Worm (Caenorhabditis elegans) whole organism, late embryonic: Measurements from ENCODE around the gene clec-36.

ENCODE experiments used
- C08G9.2 ChIP-seq: sonication (generic microtip); optimal IDR thresholded peaks from 2 replicates; lab custom pipeline; 2016; ENCODE audit warnings: mild to moderate bottlenecking, missing genetic modification characterization, moderate library complexity, missing compliant biosample characterization
- K02D7.2 ChIP-seq: sonication (generic microtip); optimal IDR thresholded peaks from 2 replicates; lab custom pipeline; 2017; ENCODE audit warnings: mild to moderate bottlenecking, missing genetic modification characterization, missing compliant biosample characterization
- T23F11.4 ChIP-seq: fragments of 200-800 bp; sonication (Bioruptor generic); optimal IDR thresholded peaks from 2 replicates; lab custom pipeline; 2018; ENCODE audit warnings: mild to moderate bottlenecking, missing genetic modification characterization, missing compliant biosample characterization
- Y22D7AL.16 ChIP-seq: sonication (generic microtip); optimal IDR thresholded peaks from 2 replicates; lab custom pipeline; 2016; ENCODE audit warnings: missing genetic modification characterization, missing compliant biosample characterization
- ahr-1 ChIP-seq: sonication (generic microtip); optimal IDR thresholded peaks from 2 replicates; lab custom pipeline; 2016; ENCODE audit warnings: missing genetic modification characterization, missing compliant biosample characterization
- ceh-19 ChIP-seq: fragments of 200-800 bp; sonication (Bioruptor generic); optimal IDR thresholded peaks from 2 replicates; lab custom pipeline; 2018; ENCODE audit warnings: mild to moderate bottlenecking, missing genetic modification characterization, missing compliant biosample characterization
- ceh-2 ChIP-seq: sonication (generic microtip); optimal IDR thresholded peaks from 2 replicates; lab custom pipeline; 2016; ENCODE audit warnings: missing genotype, missing genetic modification characterization, missing compliant biosample characterization
- ceh-22 ChIP-seq: sonication (generic microtip); optimal IDR thresholded peaks from 2 replicates; lab custom pipeline; 2017; ENCODE audit warnings: missing biosample characterization, missing genetic modification characterization
- ceh-24 ChIP-seq: sonication (generic microtip); optimal IDR thresholded peaks from 2 replicates; lab custom pipeline; 2016; ENCODE audit warnings: mild to moderate bottlenecking, missing genetic modification characterization, missing compliant biosample characterization
- ceh-30 ChIP-seq: fragments of 150-350 bp; optimal IDR thresholded peaks from 2 replicates; lab custom pipeline; 2014; ENCODE audit warnings: missing biosample characterization, missing genetic modification characterization
- ceh-31 ChIP-seq: sonication (generic microtip); optimal IDR thresholded peaks from 2 replicates; lab custom pipeline; 2016; ENCODE audit warnings: missing genetic modification characterization, missing compliant biosample characterization
- ceh-34 ChIP-seq: sonication (generic microtip); optimal IDR thresholded peaks from 2 replicates; lab custom pipeline; 2016; ENCODE audit warnings: mild to moderate bottlenecking, missing genetic modification characterization, missing compliant biosample characterization
- ceh-45 ChIP-seq: fragments of 200-800 bp; sonication (Bioruptor generic); IDR thresholded peaks from 2 replicates; pipeline ENCODE4 v1.3.6; 2022; ENCODE audit warnings: missing genetic modification reagents, missing genetic modification characterization, missing compliant biosample characterization
- ceh-48 ChIP-seq: sonication (generic microtip); optimal IDR thresholded peaks from 2 replicates; lab custom pipeline; 2016; ENCODE audit warnings: missing genetic modification characterization, inconsistent platforms, missing compliant biosample characterization
- ceh-6 ChIP-seq: fragments of 200-800 bp; sonication (Bioruptor generic); optimal IDR thresholded peaks from 2 replicates; lab custom pipeline; 2018; ENCODE audit warnings: mild to moderate bottlenecking, missing genetic modification characterization, missing compliant biosample characterization
- che-1 ChIP-seq: sonication (generic microtip); optimal IDR thresholded peaks from 2 replicates; lab custom pipeline; 2016; ENCODE audit warnings: mild to moderate bottlenecking, missing genetic modification characterization, missing compliant biosample characterization
- dve-1 ChIP-seq: sonication (generic microtip); optimal IDR thresholded peaks from 2 replicates; lab custom pipeline; 2017; ENCODE audit warnings: antibody characterized with exemption, mild to moderate bottlenecking, missing genetic modification characterization, missing compliant biosample characterization
- elt-4 ChIP-seq: sonication (generic microtip); optimal IDR thresholded peaks from 2 replicates; lab custom pipeline; 2016; ENCODE audit warnings: missing genetic modification characterization, missing compliant biosample characterization
- eyg-1 ChIP-seq: sonication (generic microtip); optimal IDR thresholded peaks from 2 replicates; lab custom pipeline; 2016; ENCODE audit warnings: missing genotype, missing genetic modification characterization, missing compliant biosample characterization
- fax-1 ChIP-seq: sonication (generic microtip); optimal IDR thresholded peaks from 2 replicates; lab custom pipeline; 2016; ENCODE audit warnings: missing genotype, missing genetic modification characterization, missing compliant biosample characterization
- fkh-10 ChIP-seq: fragments of 150-350 bp; optimal IDR thresholded peaks from 2 replicates; lab custom pipeline; 2014; ENCODE audit warnings: missing biosample characterization, missing genetic modification reagents, missing genetic modification characterization
- fkh-6 ChIP-seq: sonication (generic microtip); optimal IDR thresholded peaks from 2 replicates; lab custom pipeline; 2016; ENCODE audit warnings: missing genetic modification characterization, missing compliant biosample characterization
- hlh-13 ChIP-seq: fragments of 200-800 bp; sonication (Bioruptor generic); optimal IDR thresholded peaks from 2 replicates; lab custom pipeline; 2018; ENCODE audit warnings: mild to moderate bottlenecking, missing genetic modification characterization, missing compliant biosample characterization
- hlh-15 ChIP-seq: sonication (generic microtip); optimal IDR thresholded peaks from 2 replicates; lab custom pipeline; 2016; ENCODE audit warnings: missing genetic modification characterization, missing compliant biosample characterization
- hlh-30 ChIP-seq: sonication (generic microtip); optimal IDR thresholded peaks from 2 replicates; lab custom pipeline; 2017; ENCODE audit warnings: antibody characterized with exemption, missing genetic modification characterization, missing compliant biosample characterization; ENCODE audit not compliant: insufficient read depth
- hlh-6 ChIP-seq: sonication (generic microtip); optimal IDR thresholded peaks from 2 replicates; lab custom pipeline; 2016; ENCODE audit warnings: missing genotype, missing genetic modification characterization, missing compliant biosample characterization
- hlh-8 ChIP-seq: sonication (generic microtip); optimal IDR thresholded peaks from 2 replicates; lab custom pipeline; 2016; ENCODE audit warnings: missing genotype, missing genetic modification characterization, missing compliant biosample characterization
- madf-2 ChIP-seq: sonication (generic microtip); optimal IDR thresholded peaks from 2 replicates; lab custom pipeline; 2017; ENCODE audit warnings: missing genetic modification characterization, missing compliant biosample characterization
- nhr-11 ChIP-seq: fragments of 150-350 bp; optimal IDR thresholded peaks from 2 replicates; lab custom pipeline; 2014; ENCODE audit warnings: missing biosample characterization, missing genetic modification characterization
- nhr-232 ChIP-seq: sonication (generic microtip); optimal IDR thresholded peaks from 2 replicates; lab custom pipeline; 2016; ENCODE audit warnings: missing genetic modification characterization, missing compliant biosample characterization
- odd-2 ChIP-seq: sonication (generic microtip); optimal IDR thresholded peaks from 2 replicates; lab custom pipeline; 2017; ENCODE audit warnings: antibody characterized with exemption, mild to moderate bottlenecking, missing genetic modification characterization, missing compliant biosample characterization
- pax-1 ChIP-seq: fragments of 150-350 bp; optimal IDR thresholded peaks from 2 replicates; lab custom pipeline; 2014; ENCODE audit warnings: missing biosample characterization, missing genetic modification characterization
- pha-4 ChIP-seq: fragments of 150-350 bp; optimal IDR thresholded peaks from 2 replicates; lab custom pipeline; 2018; ENCODE audit warnings: missing biosample characterization, missing genetic modification reagents, missing genetic modification characterization
- pros-1 ChIP-seq: fragments of 150-350 bp; optimal IDR thresholded peaks from 2 replicates; lab custom pipeline; 2014; ENCODE audit warnings: missing biosample characterization, missing genetic modification reagents, missing genetic modification characterization
- rnt-1 ChIP-seq: sonication (generic microtip); optimal IDR thresholded peaks from 2 replicates; lab custom pipeline; 2016; ENCODE audit warnings: missing genetic modification characterization, missing compliant biosample characterization
- sdc-2 ChIP-seq: sonication (generic microtip); optimal IDR thresholded peaks from 2 replicates; lab custom pipeline; 2016; ENCODE audit warnings: missing genotype, missing genetic modification characterization, missing compliant biosample characterization
- syd-9 ChIP-seq: sonication (generic microtip); optimal IDR thresholded peaks from 2 replicates; lab custom pipeline; 2016; ENCODE audit warnings: mild to moderate bottlenecking, missing genetic modification characterization, moderate library complexity, missing compliant biosample characterization
- ttx-3 ChIP-seq: sonication (generic microtip); optimal IDR thresholded peaks from 2 replicates; lab custom pipeline; 2016; ENCODE audit warnings: missing genetic modification reagents, missing genetic modification characterization, missing compliant biosample characterization
- unc-3 ChIP-seq, 2 experiments: fragments of 200-800 bp in 1 of 2; sonication (Bioruptor generic) in 1 of 2; sonication (generic microtip) in 1 of 2; conservative IDR thresholded peaks in 1 of 2; optimal IDR thresholded peaks in 1 of 2; 2 replicates each; pipeline versions ENCODE4 v1.3.6 to Lab custom; 2016 to 2022; ENCODE audit warnings: missing compliant biosample characterization in 2 of 2, missing genetic modification characterization in 2 of 2, missing genetic modification reagents in 1 of 2
- unc-42 ChIP-seq: sonication (generic microtip); optimal IDR thresholded peaks from 2 replicates; lab custom pipeline; 2016; ENCODE audit warnings: missing genotype, missing genetic modification characterization, missing compliant biosample characterization
- unc-55 ChIP-seq: sonication (generic microtip); optimal IDR thresholded peaks from 2 replicates; lab custom pipeline; 2017; ENCODE audit warnings: missing biosample characterization, missing genetic modification reagents, missing genetic modification characterization

The clec-36 gene

ce11 chrV:16882260-16882918, 34.0 kb upstream of the clec-36 start, which contains the start of the genes F09C6.11 and F09C6.12:
F09C6.11 (minus strand) TSS chrV:16882310.
F09C6.12 (plus strand) TSS chrV:16882868.
- no peak for TF ChIP-seq pha-4 (tag; lab: Kevin White, UChicago)
- no peak for TF ChIP-seq hlh-13 (GFP tag; lab: Kevin White, UChicago)
- no peak for TF ChIP-seq odd-2 (tag; lab: Kevin White, UChicago)
- TF ChIP-seq che-1: no peak
- no peak for TF ChIP-seq ceh-2 (tag; lab: Kevin White, UChicago)
- no peak for TF ChIP-seq pros-1 (tag; lab: Kevin White, UChicago)
- TF ChIP-seq dve-1 (tag; lab: Kevin White, UChicago): no peak
- no peak for TF ChIP-seq hlh-6 (tag; lab: Kevin White, UChicago)
- no peak for TF ChIP-seq pax-1 (tag; lab: Kevin White, UChicago)
- TF ChIP-seq fkh-6 (tag; lab: Kevin White, UChicago): no peak
- TF ChIP-seq unc-42 (tag; lab: Kevin White, UChicago): no peak
- TF ChIP-seq rnt-1 (tag; lab: Kevin White, UChicago): no peak
- TF ChIP-seq, all 69 proteins: peak for 0

- TF ChIP-seq ttx-3 (tag; lab: Kevin White, UChicago) (no peak), hlh-8 (tag; lab: Kevin White, UChicago) (no peak), hlh-13 (GFP tag; lab: Kevin White, UChicago) (no peak), K02D7.2 (tag; lab: Kevin White, UChicago) (no peak), ceh-6 (GFP tag; lab: Kevin White, UChicago) (no peak), ceh-34 (tag; lab: Kevin White, UChicago) (no peak), unc-3 (GFP tag; conservative IDR thresholded peaks at IDR 0.05; lab: Robert Waterston, UW) (no peak), unc-3 (tag; optimal IDR thresholded peaks at IDR 0.05; lab: Kevin White, UChicago) (no peak), T23F11.4 (GFP tag; lab: Kevin White, UChicago) (no peak), eyg-1 (no peak), ahr-1 (tag; lab: Kevin White, UChicago) (no peak), ceh-22 (tag; lab: Kevin White, UChicago) (no peak), ceh-31 (tag; lab: Kevin White, UChicago) (no peak), syd-9 (tag; lab: Kevin White, UChicago) (no peak), nhr-232 (tag; lab: Kevin White, UChicago) (no peak), ceh-2 (tag; lab: Kevin White, UChicago) (no peak)
Observed at ce11 chrV:16880679-16881078, 32.3 kb upstream of the clec-36 start, which contains the start of gene F09C6.14. F09C6.14 (plus strand) TSS chrV:16880979.

- TF ChIP-seq eyg-1: no peak
- TF ChIP-seq nhr-232 (tag; lab: Kevin White, UChicago): no peak
- TF ChIP-seq hlh-30 (tag; lab: Kevin White, UChicago): no peak
- no peak for TF ChIP-seq nhr-11 (tag; lab: Kevin White, UChicago)
- TF ChIP-seq sdc-2 (tag; lab: Kevin White, UChicago): no peak
- no peak for TF ChIP-seq ceh-19 (GFP tag; lab: Kevin White, UChicago)
- TF ChIP-seq ceh-24: no peak
- no peak for TF ChIP-seq hlh-8 (tag; lab: Kevin White, UChicago)
- TF ChIP-seq ceh-30 (tag; lab: Kevin White, UChicago): no peak
- no peak for TF ChIP-seq rnt-1 (tag; lab: Kevin White, UChicago)
- TF ChIP-seq hlh-15 (tag; lab: Kevin White, UChicago): no peak
- no peak for TF ChIP-seq fax-1 (tag; lab: Kevin White, UChicago)
Observed at ce11 chrV:16880054-16880453, 31.7 kb upstream of the clec-36 start, which contains the start of gene F09C6.3. F09C6.3 (minus strand) TSS chrV:16880154.

ce11 chrV:16879532-16879931, 31.1 kb upstream of the clec-36 start:
- TF ChIP-seq elt-4 (no peak), ceh-6 (GFP tag; lab: Kevin White, UChicago) (no peak), ceh-48 (tag; lab: Kevin White, UChicago) (no peak), dve-1 (tag; lab: Kevin White, UChicago) (no peak), ceh-31 (tag; lab: Kevin White, UChicago) (no peak), pha-4 (tag; lab: Kevin White, UChicago) (no peak), hlh-8 (tag; lab: Kevin White, UChicago) (no peak), C08G9.2 (tag; lab: Kevin White, UChicago) (no peak), madf-2 (tag; lab: Kevin White, UChicago) (no peak), rnt-1 (tag; lab: Kevin White, UChicago) (no peak), ceh-45 (GFP tag; lab: Robert Waterston, UW) (no peak), ahr-1 (tag; lab: Kevin White, UChicago) (no peak), Y22D7AL.16 (tag; lab: Kevin White, UChicago) (no peak), sdc-2 (tag; lab: Kevin White, UChicago) (no peak), fkh-10 (GFP tag; lab: Kevin White, UChicago) (no peak), unc-55 (GFP tag; lab: Kevin White, UChicago) (no peak), K02D7.2 (tag; lab: Kevin White, UChicago) (no peak), ceh-19 (GFP tag; lab: Kevin White, UChicago) (no peak), T23F11.4 (GFP tag; lab: Kevin White, UChicago) (no peak)
